Worm (Caenorhabditis elegans): ENCODE data around the gene srbc-83.

- TF ChIP-seq him-1 (tag; optimal IDR thresholded peaks at IDR 0.05) (no peak), W03F9.2 (tag; optimal IDR thresholded peaks at IDR 0.05) (no peak)
These were observed 1.5 kb downstream of the srbc-83 start, which contains the start of gene srbc-84 for ce11 chrV:16298669-16299068.

Measured in whole organism, L4/young adult.